Fruit fly (Drosophila melanogaster) whole organism, wandering third instar larva: ENCODE measurements around the gene CG12116.

ENCODE experiments used
- CrebA ChIP-seq: fragments of 200-800 bp; sonication (Bioruptor generic); optimal IDR thresholded peaks from 2 replicates; lab custom pipeline; 2016; ENCODE audit warnings: missing biosample characterization, mild to moderate bottlenecking, missing genetic modification characterization, borderline replicate concordance
- Hnf4 ChIP-seq: fragments of 200-800 bp; sonication (Bioruptor generic); optimal IDR thresholded peaks from 2 replicates; lab custom pipeline; 2016; ENCODE audit warnings: missing biosample characterization, mild to moderate bottlenecking, missing genetic modification characterization
- N ChIP-seq: fragments of >200 bp; optimal IDR thresholded peaks from 2 replicates; lab custom pipeline; 2018; ENCODE audit warnings: missing biosample characterization, missing external identifiers, missing genetic modification characterization
- Vsx2 ChIP-seq: fragments of 200-300, 225-300 bp; sonication (Bioruptor generic); optimal IDR thresholded peaks from 2 replicates; lab custom pipeline; 2018; ENCODE audit warnings: missing biosample characterization, missing genetic modification characterization; ENCODE audit not compliant: partially characterized antibody
- ey ChIP-seq: fragments of 200-800 bp; sonication (Bioruptor generic); optimal IDR thresholded peaks from 2 replicates; lab custom pipeline; 2016; ENCODE audit warnings: missing biosample characterization, missing genetic modification characterization
- pan ChIP-seq: fragments of >200 bp; optimal IDR thresholded peaks from 2 replicates; lab custom pipeline; 2017
- psq ChIP-seq: fragments of 200-800 bp; sonication (Bioruptor generic); optimal IDR thresholded peaks from 3 replicates; lab custom pipeline; 2017; ENCODE audit warnings: missing biosample characterization, mild to moderate bottlenecking, missing genetic modification characterization, moderate library complexity

- no peak for TF ChIP-seq Vsx2
- TF ChIP-seq psq (GFP tag; lab: Kevin White, UChicago), result no peak
- TF ChIP-seq CrebA (GFP tag; lab: Kevin White, UChicago), result no peak
- TF ChIP-seq N (GFP tag; lab: Kevin White, UChicago), result no peak
- no peak for TF ChIP-seq ey (GFP tag; lab: Kevin White, UChicago)
- no peak for TF ChIP-seq pan (lab: Kevin White, UChicago)
- no peak for TF ChIP-seq Hnf4 (GFP tag; lab: Kevin White, UChicago)
These were observed 43.4 kb upstream of the CG12116 start for dm6 chrX:8512251-8512650.
